Worm (Caenorhabditis elegans) whole organism, L3 larva: ENCODE results near the gene F55G7.4.

Experiments
- R02D3.7 ChIP-seq: fragments of 150-350 bp; optimal IDR thresholded peaks from 2 replicates; lab custom pipeline; 2014; ENCODE audit warnings: missing biosample characterization, missing genetic modification characterization
- aly-2 ChIP-seq: fragments of 150-350 bp; optimal IDR thresholded peaks from 2 replicates; lab custom pipeline; 2014; ENCODE audit warnings: missing biosample characterization, missing genetic modification characterization
- ama-1 ChIP-seq: fragments of 150-350 bp; optimal IDR thresholded peaks from 2 replicates; lab custom pipeline; 2018
- ceh-16 ChIP-seq: sonication (generic microtip); optimal IDR thresholded peaks from 2 replicates; lab custom pipeline; 2017; ENCODE audit warnings: missing biosample characterization, missing genetic modification characterization
- egl-27 ChIP-seq: sonication (generic microtip); optimal IDR thresholded peaks from 4 replicates; lab custom pipeline; 2017; ENCODE audit warnings: missing biosample characterization, missing genetic modification reagents, missing genetic modification characterization
- lin-39 ChIP-seq: fragments of 150-350 bp; optimal IDR thresholded peaks from 2 replicates; lab custom pipeline; 2018; ENCODE audit warnings: missing biosample characterization, missing genetic modification reagents, missing genetic modification characterization
- mdl-1 ChIP-seq: fragments of 150-350 bp; optimal IDR thresholded peaks from 2 replicates; lab custom pipeline; 2014; ENCODE audit warnings: missing biosample characterization, missing genetic modification characterization
- nhr-237 ChIP-seq: fragments of 150-350 bp; optimal IDR thresholded peaks from 2 replicates; lab custom pipeline; 2014; ENCODE audit warnings: missing biosample characterization, missing genetic modification characterization
- nhr-25 ChIP-seq: sonication (generic microtip); optimal IDR thresholded peaks from 2 replicates; lab custom pipeline; 2017; ENCODE audit warnings: missing biosample characterization, missing genetic modification characterization
- nhr-77 ChIP-seq: fragments of 150-350 bp; optimal IDR thresholded peaks from 2 replicates; lab custom pipeline; 2014; ENCODE audit warnings: missing biosample characterization, missing genetic modification characterization
- snpc-4 ChIP-seq: fragments of 150-350 bp; optimal IDR thresholded peaks from 2 replicates; lab custom pipeline; 2014; ENCODE audit warnings: missing biosample characterization, missing genetic modification characterization
- zag-1 ChIP-seq: fragments of 150-350 bp; optimal IDR thresholded peaks from 2 replicates; lab custom pipeline; 2014; ENCODE audit warnings: missing biosample characterization, missing genetic modification characterization
- ztf-4 ChIP-seq: fragments of 150-350 bp; optimal IDR thresholded peaks from 2 replicates; lab custom pipeline; 2014; ENCODE audit warnings: missing biosample characterization, missing genetic modification characterization

- TF ChIP-seq ztf-4 (tag; lab: Kevin White, UChicago) (no peak), mdl-1 (tag; lab: Kevin White, UChicago) (no peak), nhr-77 (tag; lab: Kevin White, UChicago) (no peak), ama-1 (lab: Kevin White, UChicago) (no peak), nhr-237 (tag; lab: Kevin White, UChicago) (no peak), ceh-16 (tag; lab: Kevin White, UChicago) (no peak), R02D3.7 (tag; lab: Kevin White, UChicago) (no peak), egl-27 (no peak), snpc-4 (tag; lab: Kevin White, UChicago) (no peak), lin-39 (tag; lab: Kevin White, UChicago) (no peak), zag-1 (tag; lab: Kevin White, UChicago) (no peak), aly-2 (tag; lab: Kevin White, UChicago) (no peak), nhr-25 (tag; lab: Kevin White, UChicago) (no peak)
Measured at ce11 chrX:11878109-11878508, 49.6 kb upstream of the F55G7.4 start, which contains the start of gene Y62H9A.2.
